Worm (Caenorhabditis elegans) whole organism, L2 larva: ENCODE data around the gene glb-16.

Experiments
- C34F6.9 ChIP-seq: fragments of 150-350 bp; optimal IDR thresholded peaks from 2 replicates; lab custom pipeline; 2014; ENCODE audit warnings: missing biosample characterization, missing genetic modification characterization
- R02D3.7 ChIP-seq: fragments of 150-350 bp; optimal IDR thresholded peaks from 2 replicates; lab custom pipeline; 2014; ENCODE audit warnings: missing biosample characterization, missing genetic modification characterization
- ZK546.5 ChIP-seq: sonication (generic microtip); optimal IDR thresholded peaks from 2 replicates; lab custom pipeline; 2017; ENCODE audit warnings: missing biosample characterization, missing genetic modification characterization
- aly-2 ChIP-seq: fragments of 150-350 bp; optimal IDR thresholded peaks from 2 replicates; lab custom pipeline; 2014; ENCODE audit warnings: missing biosample characterization, missing genetic modification characterization
- ceh-16 ChIP-seq: fragments of 150-350 bp; optimal IDR thresholded peaks from 2 replicates; lab custom pipeline; 2014; ENCODE audit warnings: missing biosample characterization, missing genetic modification characterization
- ceh-82 ChIP-seq: fragments of 150-350 bp; optimal IDR thresholded peaks from 2 replicates; lab custom pipeline; 2014; ENCODE audit warnings: missing biosample characterization, missing genetic modification characterization
- crh-2 ChIP-seq: sonication (generic microtip); optimal IDR thresholded peaks from 2 replicates; lab custom pipeline; 2017; ENCODE audit warnings: missing biosample characterization, missing genetic modification characterization
- dmd-4 ChIP-seq: sonication (generic microtip); optimal IDR thresholded peaks from 2 replicates; lab custom pipeline; 2017; ENCODE audit warnings: missing biosample characterization, missing genetic modification characterization
- egl-27 ChIP-seq: sonication (generic microtip); optimal IDR thresholded peaks from 3 replicates; lab custom pipeline; 2017; ENCODE audit warnings: missing biosample characterization, missing genetic modification reagents, missing genetic modification characterization
- elt-1 ChIP-seq: fragments of 150-350 bp; optimal IDR thresholded peaks from 2 replicates; lab custom pipeline; 2014; ENCODE audit warnings: missing biosample characterization, missing genetic modification characterization
- elt-3 ChIP-seq: sonication (generic microtip); optimal IDR thresholded peaks from 2 replicates; lab custom pipeline; 2017; ENCODE audit warnings: missing biosample characterization, missing genetic modification characterization
- fos-1 ChIP-seq: fragments of 150-350 bp; optimal IDR thresholded peaks from 2 replicates; lab custom pipeline; 2014; ENCODE audit warnings: missing biosample characterization, missing genetic modification characterization
- gmeb-1 ChIP-seq: fragments of 150-350 bp; optimal IDR thresholded peaks from 2 replicates; lab custom pipeline; 2014; ENCODE audit warnings: missing biosample characterization, missing genetic modification characterization
- lin-11 ChIP-seq: fragments of 150-350 bp; sonication (generic microtip); optimal IDR thresholded peaks from 2 replicates; lab custom pipeline; 2014; ENCODE audit warnings: missing biosample characterization, missing genetic modification characterization, inconsistent platforms, mixed read lengths
- lin-13 ChIP-seq: fragments of 150-350 bp; optimal IDR thresholded peaks from 2 replicates; lab custom pipeline; 2014; ENCODE audit warnings: missing biosample characterization, missing genetic modification reagents, missing genetic modification characterization
- lin-39 ChIP-seq: fragments of 150-350 bp; optimal IDR thresholded peaks from 2 replicates; lab custom pipeline; 2014; ENCODE audit warnings: missing biosample characterization, missing genetic modification reagents, missing genetic modification characterization
- lsy-2 ChIP-seq, 2 experiments: fragments of 150-350 bp in 1 of 2; sonication (generic microtip) in 1 of 2; optimal IDR thresholded peaks; 2 replicates each; lab custom pipeline; 2014 to 2017; ENCODE audit warnings: missing biosample characterization in 2 of 2, missing genetic modification characterization in 2 of 2
- mab-5 ChIP-seq: fragments of 150-350 bp; optimal IDR thresholded peaks from 2 replicates; lab custom pipeline; 2014; ENCODE audit warnings: missing biosample characterization, missing genetic modification characterization
- mbf-1 ChIP-seq: sonication (generic microtip); optimal IDR thresholded peaks from 2 replicates; lab custom pipeline; 2017; ENCODE audit warnings: missing biosample characterization, missing genetic modification characterization
- nhr-10 ChIP-seq: sonication (generic microtip); optimal IDR thresholded peaks from 2 replicates; lab custom pipeline; 2017; ENCODE audit warnings: missing biosample characterization, missing genetic modification characterization
- nhr-11 ChIP-seq: fragments of 150-350 bp; optimal IDR thresholded peaks from 2 replicates; lab custom pipeline; 2014; ENCODE audit warnings: missing biosample characterization, missing genetic modification characterization
- nhr-12 ChIP-seq: fragments of 150-350 bp; optimal IDR thresholded peaks from 2 replicates; lab custom pipeline; 2014; ENCODE audit warnings: missing biosample characterization, missing genetic modification characterization
- nhr-129 ChIP-seq: fragments of 150-350 bp; optimal IDR thresholded peaks from 2 replicates; lab custom pipeline; 2014; ENCODE audit warnings: missing biosample characterization, missing genetic modification characterization
- nhr-21 ChIP-seq: fragments of 150-350 bp; optimal IDR thresholded peaks from 2 replicates; lab custom pipeline; 2014; ENCODE audit warnings: missing biosample characterization, missing genetic modification characterization
- nhr-23 ChIP-seq: fragments of 150-350 bp; optimal IDR thresholded peaks from 2 replicates; lab custom pipeline; 2014; ENCODE audit warnings: missing biosample characterization, missing genetic modification reagents, missing genetic modification characterization
- nhr-237 ChIP-seq: fragments of 150-350 bp; optimal IDR thresholded peaks from 2 replicates; lab custom pipeline; 2014; ENCODE audit warnings: missing biosample characterization, missing genetic modification characterization
- nhr-25 ChIP-seq: fragments of 150-350 bp; sonication (generic microtip); optimal IDR thresholded peaks from 3 replicates; lab custom pipeline; 2014; ENCODE audit warnings: missing biosample characterization, missing genetic modification characterization
- nhr-6 ChIP-seq: fragments of 150-350 bp; optimal IDR thresholded peaks from 2 replicates; lab custom pipeline; 2014; ENCODE audit warnings: missing biosample characterization, missing genetic modification characterization
- nhr-77 ChIP-seq: fragments of 150-350 bp; optimal IDR thresholded peaks from 2 replicates; lab custom pipeline; 2014; ENCODE audit warnings: missing biosample characterization, missing genetic modification characterization
- sem-4 ChIP-seq: fragments of 150-350 bp; optimal IDR thresholded peaks from 2 replicates; lab custom pipeline; 2014; ENCODE audit warnings: missing biosample characterization, missing genetic modification reagents, missing genetic modification characterization
- skn-1 ChIP-seq: sonication (generic microtip); optimal IDR thresholded peaks from 2 replicates; lab custom pipeline; 2017; ENCODE audit warnings: missing biosample characterization, missing genetic modification characterization
- sma-3 ChIP-seq: sonication (generic microtip); optimal IDR thresholded peaks from 2 replicates; lab custom pipeline; 2016; ENCODE audit warnings: missing genetic modification reagents, missing genetic modification characterization, missing compliant biosample characterization
- unc-39 ChIP-seq: fragments of 150-350 bp; optimal IDR thresholded peaks from 2 replicates; lab custom pipeline; 2014; ENCODE audit warnings: missing biosample characterization, missing genetic modification characterization
- unc-55 ChIP-seq: fragments of 150-350 bp; sonication (generic microtip); optimal IDR thresholded peaks from 3 replicates; lab custom pipeline; 2014; ENCODE audit warnings: missing biosample characterization, missing genetic modification reagents, missing genetic modification characterization
- unc-62 ChIP-seq: fragments of 150-350 bp; optimal IDR thresholded peaks from 2 replicates; lab custom pipeline; 2014; ENCODE audit warnings: missing biosample characterization, missing genetic modification reagents, missing genetic modification characterization
- zag-1 ChIP-seq: fragments of 150-350 bp; optimal IDR thresholded peaks from 2 replicates; lab custom pipeline; 2014; ENCODE audit warnings: missing biosample characterization, missing genetic modification characterization
- ztf-4 ChIP-seq: fragments of 150-350 bp; optimal IDR thresholded peaks from 2 replicates; lab custom pipeline; 2014; ENCODE audit warnings: missing biosample characterization, missing genetic modification characterization

glb-16 gene

ce11 chrX:7563425-7563824, 23.5 kb upstream of the glb-16 start:
- TF ChIP-seq nhr-25 (tag; lab: Kevin White, UChicago) (no peak), lsy-2 (tag; optimal IDR thresholded peaks at IDR 0.05; lab: Kevin White, UChicago) (no peak), ceh-16 (no peak), elt-1 (tag; lab: Kevin White, UChicago) (no peak), mab-5 (tag; lab: Kevin White, UChicago) (no peak), nhr-23 (tag; lab: Kevin White, UChicago) (no peak), nhr-21 (tag; lab: Kevin White, UChicago) (no peak), ceh-82 (tag; lab: Kevin White, UChicago) (no peak), unc-62 (GFP tag; lab: Kevin White, UChicago) (no peak), C34F6.9 (tag; lab: Kevin White, UChicago) (no peak), sem-4 (tag; lab: Kevin White, UChicago) (no peak), nhr-237 (tag; lab: Kevin White, UChicago) (no peak), aly-2 (tag; lab: Kevin White, UChicago) (no peak), ztf-4 (tag; lab: Kevin White, UChicago) (no peak), skn-1 (tag; lab: Kevin White, UChicago) (no peak), sma-3 (no peak), nhr-6 (tag; lab: Kevin White, UChicago) (no peak), R02D3.7 (tag; lab: Kevin White, UChicago) (no peak), fos-1 (tag; lab: Kevin White, UChicago) (no peak), lin-11 (tag; lab: Kevin White, UChicago) (no peak)

- TF ChIP-seq nhr-12 (tag; lab: Kevin White, UChicago) (no peak), gmeb-1 (tag; lab: Kevin White, UChicago) (no peak), dmd-4 (tag; lab: Kevin White, UChicago) (no peak), nhr-21 (tag; lab: Kevin White, UChicago) (no peak), nhr-6 (tag; lab: Kevin White, UChicago) (no peak), elt-1 (tag; lab: Kevin White, UChicago) (no peak), unc-55 (GFP tag; lab: Kevin White, UChicago) (no peak), zag-1 (tag; lab: Kevin White, UChicago) (no peak), lin-13 (GFP tag; lab: Kevin White, UChicago) (no peak), ztf-4 (tag; lab: Kevin White, UChicago) (no peak), nhr-10 (no peak), ZK546.5 (tag; lab: Kevin White, UChicago) (no peak), nhr-11 (tag; lab: Kevin White, UChicago) (no peak), skn-1 (tag; lab: Kevin White, UChicago) (no peak), unc-62 (GFP tag; lab: Kevin White, UChicago) (no peak), nhr-129 (tag; lab: Kevin White, UChicago) (no peak)
Observed at ce11 chrX:7562625-7563024, 22.7 kb upstream of the glb-16 start, which contains the start of gene sto-1. Gene sto-1 (plus strand): TSS chrX:7562824.

DNA sequence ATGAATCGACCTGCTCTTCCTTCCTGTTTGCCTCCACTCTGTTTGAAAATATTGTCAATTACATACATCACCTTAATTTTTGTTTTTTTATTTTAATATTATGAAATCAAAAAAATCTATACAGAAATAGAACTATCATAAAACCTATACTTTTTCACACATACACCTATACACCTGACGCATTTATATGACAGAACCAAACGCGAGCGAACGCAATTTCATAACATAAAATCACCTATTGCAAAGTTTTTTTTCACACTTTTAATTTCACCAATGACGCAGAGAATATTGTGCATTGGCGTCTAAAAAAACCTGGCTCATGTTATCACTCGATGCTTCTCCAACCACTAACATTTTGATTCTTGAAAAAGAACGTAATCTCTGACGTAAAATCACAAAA, 22.0 kb upstream of the glb-16 start:
- TF ChIP-seq unc-39 (no peak), egl-27 (tag; lab: Kevin White, UChicago) (no peak), gmeb-1 (tag; lab: Kevin White, UChicago) (no peak), nhr-77 (no peak), fos-1 (tag; lab: Kevin White, UChicago) (no peak)

- TF ChIP-seq fos-1 (tag; lab: Kevin White, UChicago): peak; percentile 72
- no peak for TF ChIP-seq sem-4 (tag; lab: Kevin White, UChicago)
- no peak for TF ChIP-seq mbf-1
- TF ChIP-seq crh-2 (tag; lab: Kevin White, UChicago): peak; percentile 11
- TF ChIP-seq gmeb-1 (tag; lab: Kevin White, UChicago): no peak
- TF ChIP-seq nhr-129 (tag; lab: Kevin White, UChicago): no peak
- TF ChIP-seq skn-1 (tag; lab: Kevin White, UChicago): no peak
- no peak for TF ChIP-seq lin-39 (tag; lab: Kevin White, UChicago)
- TF ChIP-seq C34F6.9 (tag; lab: Kevin White, UChicago): no peak
- no peak for TF ChIP-seq elt-1 (tag; lab: Kevin White, UChicago)
- TF ChIP-seq elt-3 (tag; lab: Kevin White, UChicago): no peak
- no peak for TF ChIP-seq sma-3
- TF ChIP-seq nhr-21 (tag; lab: Kevin White, UChicago): no peak
- TF ChIP-seq nhr-25 (tag; lab: Kevin White, UChicago): no peak
Observed at ce11 chrX:7558928-7559455, 19.1 kb upstream of the glb-16 start, which contains the start of the genes PDB1.1 and F08C6.5. Gene PDB1.1 (minus strand): TSS chrX:7559085. Gene F08C6.5 (plus strand): TSS chrX:7559405.
